Fruit fly (Drosophila melanogaster) whole organism, embryonic: ENCODE data around the gene CG42869.
A peak's percentile ranks its signal among the peaks of the same experiment; 100 is the strongest.

Source experiments
- CG10147 ChIP-seq: fragments of 200-800 bp; sonication (Bioruptor generic); optimal IDR thresholded peaks from 2 replicates; lab custom pipeline; 2019; ENCODE audit warnings: missing biosample characterization, mild to moderate bottlenecking, missing genetic modification characterization, moderate library complexity
- CG10431 ChIP-seq: fragments of 200-800 bp; sonication (Bioruptor generic); optimal IDR thresholded peaks from 3 replicates; lab custom pipeline; 2018; ENCODE audit warnings: missing biosample characterization, mild to moderate bottlenecking, missing genetic modification characterization
- CG12744 ChIP-seq: fragments of 200-800 bp; sonication (Bioruptor generic); optimal IDR thresholded peaks from 2 replicates; lab custom pipeline; 2016; ENCODE audit warnings: missing biosample characterization, missing genetic modification characterization
- CG12942 ChIP-seq: fragments of 200-800 bp; sonication (Bioruptor generic); optimal IDR thresholded peaks from 3 replicates; lab custom pipeline; 2016; ENCODE audit warnings: missing biosample characterization, missing genetic modification characterization
- CG13624 ChIP-seq: fragments of 200-800 bp; sonication (Bioruptor generic); optimal IDR thresholded peaks from 2 replicates; lab custom pipeline; 2016; ENCODE audit warnings: missing biosample characterization, missing genetic modification characterization
- CG14860 ChIP-seq: fragments of 200-800 bp; sonication (Bioruptor generic); IDR thresholded peaks from 3 replicates; pipeline ENCODE4 v1.3.6; 2022; ENCODE audit warnings: missing biosample characterization, missing genetic modification characterization; ENCODE audit not compliant: partially characterized antibody
- CG14965 ChIP-seq: fragments of 200-800 bp; sonication (Bioruptor generic); optimal IDR thresholded peaks from 2 replicates; lab custom pipeline; 2016; ENCODE audit warnings: missing biosample characterization, missing genetic modification characterization, borderline replicate concordance
- CG17802 ChIP-seq: fragments of 200-800 bp; sonication (Bioruptor generic); optimal IDR thresholded peaks from 2 replicates; lab custom pipeline; 2018; ENCODE audit warnings: missing biosample characterization, mild to moderate bottlenecking, missing genetic modification characterization, moderate library complexity
- CG18262 ChIP-seq: fragments of 200-800 bp; optimal IDR thresholded peaks from 3 replicates; lab custom pipeline; 2019; ENCODE audit warnings: missing biosample characterization, mild to moderate bottlenecking, missing genetic modification characterization, moderate library complexity
- CG18599 ChIP-seq: fragments of 200-800 bp; sonication (Bioruptor generic); optimal IDR thresholded peaks from 3 replicates; lab custom pipeline; 2017; ENCODE audit warnings: missing biosample characterization, missing genetic modification characterization, mild to moderate bottlenecking, moderate library complexity, missing genetic modification reagents
- CG2199 ChIP-seq: fragments of 200-800 bp; sonication (Bioruptor generic); IDR thresholded peaks from 3 replicates; pipeline ENCODE4 v1.3.6; 2022; ENCODE audit warnings: missing biosample characterization, missing genetic modification characterization
- CG30020 ChIP-seq: fragments of 200-800 bp; optimal IDR thresholded peaks from 2 replicates; lab custom pipeline; 2019; ENCODE audit warnings: missing biosample characterization, mild to moderate bottlenecking, missing genetic modification characterization, moderate library complexity
- CG34422 ChIP-seq: fragments of 200-800 bp; sonication (Bioruptor generic); IDR thresholded peaks from 3 replicates; pipeline ENCODE4 v1.3.6; 2022; ENCODE audit warnings: missing biosample characterization, missing genetic modification characterization
- CG4282 ChIP-seq: fragments of 200-800 bp; sonication (Bioruptor generic); optimal IDR thresholded peaks from 2 replicates; lab custom pipeline; 2016; ENCODE audit warnings: missing biosample characterization, missing genetic modification characterization
- CG4424 ChIP-seq: fragments of 200-800 bp; sonication (Bioruptor generic); optimal IDR thresholded peaks from 3 replicates; lab custom pipeline; 2016; ENCODE audit warnings: missing biosample characterization, missing genetic modification characterization
- CG4707 ChIP-seq: fragments of 200-800 bp; sonication (Bioruptor generic); optimal IDR thresholded peaks from 2 replicates; lab custom pipeline; 2018; ENCODE audit warnings: missing biosample characterization, mild to moderate bottlenecking, missing genetic modification characterization, moderate library complexity
- CG4820 ChIP-seq: fragments of 200-800 bp; sonication (Bioruptor generic); optimal IDR thresholded peaks from 3 replicates; lab custom pipeline; 2016; ENCODE audit warnings: missing biosample characterization, missing genetic modification characterization
- CG5245 ChIP-seq: fragments of 200-800 bp; sonication (Bioruptor generic); optimal IDR thresholded peaks from 3 replicates; lab custom pipeline; 2016; ENCODE audit warnings: missing biosample characterization, missing genetic modification characterization
- CG6854 ChIP-seq: fragments of 200-800 bp; sonication (Bioruptor generic); optimal IDR thresholded peaks from 3 replicates; lab custom pipeline; 2017; ENCODE audit warnings: missing biosample characterization, mild to moderate bottlenecking, missing genetic modification characterization
- CG7372 ChIP-seq: fragments of 200-800 bp; sonication (Bioruptor generic); IDR thresholded peaks from 2 replicates; pipeline ENCODE4 v1.3.6; 2022; ENCODE audit warnings: missing biosample characterization, missing genetic modification characterization
- CG8388 ChIP-seq: fragments of 200-800 bp; sonication (Bioruptor generic); optimal IDR thresholded peaks from 2 replicates; lab custom pipeline; 2019; ENCODE audit warnings: missing biosample characterization, mild to moderate bottlenecking, missing genetic modification characterization, moderate library complexity
- CG8765 ChIP-seq: fragments of 200-800 bp; sonication (Bioruptor generic); IDR thresholded peaks from 2 replicates; pipeline ENCODE4 v1.3.6; 2022; ENCODE audit warnings: missing biosample characterization, missing genetic modification characterization
- CG8944 ChIP-seq: fragments of 200-800 bp; sonication (Bioruptor generic); optimal IDR thresholded peaks from 3 replicates; lab custom pipeline; 2016; ENCODE audit warnings: missing biosample characterization, missing genetic modification characterization
- CG9215 ChIP-seq: fragments of 200-800 bp; sonication (Bioruptor generic); IDR thresholded peaks from 2 replicates; pipeline ENCODE4 v1.3.6; 2022; ENCODE audit warnings: missing biosample characterization, missing genetic modification characterization
- CG9437 ChIP-seq: fragments of 200-800 bp; sonication (Bioruptor generic); optimal IDR thresholded peaks from 2 replicates; lab custom pipeline; 2018; ENCODE audit warnings: missing biosample characterization, mild to moderate bottlenecking, missing genetic modification characterization
- E2f2 ChIP-seq: fragments of 200-800 bp; sonication (Bioruptor generic); IDR thresholded peaks from 2 replicates; pipeline ENCODE4 v1.3.6; 2022; ENCODE audit warnings: missing biosample characterization, missing genetic modification characterization
- Elba2 ChIP-seq: fragments of 200-800 bp; sonication (Bioruptor generic); optimal IDR thresholded peaks from 3 replicates; lab custom pipeline; 2016; ENCODE audit warnings: missing biosample characterization, missing genetic modification characterization
- GATAe ChIP-seq: fragments of 200-800 bp; sonication (Bioruptor generic); conservative IDR thresholded peaks from 2 replicates; pipeline ENCODE4 v1.3.6; 2022; ENCODE audit warnings: missing biosample characterization, missing genetic modification characterization
- NFAT ChIP-seq: fragments of 200-800 bp; sonication (Bioruptor generic); IDR thresholded peaks from 2 replicates; pipeline ENCODE4 v1.3.6; 2022; ENCODE audit warnings: missing biosample characterization, missing genetic modification characterization
- Oli ChIP-seq: fragments of 200-800 bp; sonication (Bioruptor generic); optimal IDR thresholded peaks from 2 replicates; lab custom pipeline; 2018; ENCODE audit warnings: missing biosample characterization, mild to moderate bottlenecking, missing genetic modification characterization, moderate library complexity
- Opbp ChIP-seq: fragments of 200-800 bp; sonication (Bioruptor generic); IDR thresholded peaks from 3 replicates; pipeline ENCODE4 v1.3.6; 2022; ENCODE audit warnings: missing biosample characterization, missing genetic modification characterization; ENCODE audit not compliant: partially characterized antibody
- Rfx ChIP-seq: fragments of 200-800 bp; sonication (Bioruptor generic); IDR thresholded peaks from 2 replicates; pipeline ENCODE4 v1.3.6; 2022; ENCODE audit warnings: missing biosample characterization, missing genetic modification characterization
- Rx ChIP-seq: fragments of 200-800 bp; sonication (Bioruptor generic); IDR thresholded peaks from 2 replicates; pipeline ENCODE4 v1.3.6; 2022; ENCODE audit warnings: missing biosample characterization, missing genetic modification characterization
- Sox100B ChIP-seq: fragments of 200-800 bp; sonication (Bioruptor generic); optimal IDR thresholded peaks from 3 replicates; lab custom pipeline; 2018; ENCODE audit warnings: missing biosample characterization, mild to moderate bottlenecking, missing genetic modification characterization
- Usf ChIP-seq: fragments of 200-800 bp; sonication (Bioruptor generic); optimal IDR thresholded peaks from 2 replicates; lab custom pipeline; 2017; ENCODE audit warnings: missing genotype, missing biosample characterization, missing genetic modification characterization
- ato ChIP-seq: fragments of 200-800 bp; sonication (Bioruptor generic); IDR thresholded peaks from 2 replicates; pipeline ENCODE4 v1.3.6; 2022; ENCODE audit warnings: missing biosample characterization, missing genetic modification characterization; ENCODE audit not compliant: partially characterized antibody
- bab2 ChIP-seq: fragments of 200-800 bp; sonication (Bioruptor generic); optimal IDR thresholded peaks from 2 replicates; lab custom pipeline; 2016; ENCODE audit warnings: missing biosample characterization, missing genetic modification characterization
- bbx ChIP-seq: fragments of 200-800 bp; sonication (Bioruptor generic); IDR thresholded peaks from 2 replicates; pipeline ENCODE4 v1.3.6; 2022; ENCODE audit warnings: missing biosample characterization, missing genetic modification characterization; ENCODE audit not compliant: partially characterized antibody
- cg ChIP-seq: fragments of 200-800 bp; sonication (Bioruptor generic); optimal IDR thresholded peaks from 3 replicates; lab custom pipeline; 2019; ENCODE audit warnings: missing biosample characterization, mild to moderate bottlenecking, missing genetic modification characterization, moderate library complexity
- crol ChIP-seq: fragments of 200-800 bp; sonication (Bioruptor generic); IDR thresholded peaks from 2 replicates; pipeline ENCODE4 v1.3.6; 2022; ENCODE audit warnings: missing biosample characterization, missing genetic modification characterization
- esg ChIP-seq: fragments of 200-800 bp; sonication (Bioruptor generic); conservative IDR thresholded peaks from 2 replicates; pipeline ENCODE4 v1.3.6; 2022; ENCODE audit warnings: missing biosample characterization, missing genetic modification characterization
- ind ChIP-seq: fragments of 200-800 bp; sonication (Bioruptor generic); optimal IDR thresholded peaks from 3 replicates; lab custom pipeline; 2016; ENCODE audit warnings: missing biosample characterization, missing genetic modification characterization
- inv ChIP-seq: fragments of 200-800 bp; sonication (Bioruptor generic); IDR thresholded peaks from 2 replicates; pipeline ENCODE4 v1.3.6; 2022; ENCODE audit warnings: missing biosample characterization, missing genetic modification characterization; ENCODE audit not compliant: partially characterized antibody
- lmd ChIP-seq: fragments of 200-800 bp; sonication (Bioruptor generic); IDR thresholded peaks from 2 replicates; pipeline ENCODE4 v1.3.6; 2022; ENCODE audit warnings: missing biosample characterization, missing genetic modification characterization
- org-1 ChIP-seq: fragments of 200-800 bp; sonication (Bioruptor generic); optimal IDR thresholded peaks from 2 replicates; lab custom pipeline; 2017; ENCODE audit warnings: missing biosample characterization, missing genetic modification characterization
- pfk ChIP-seq: fragments of 200-800 bp; sonication (Bioruptor generic); optimal IDR thresholded peaks from 2 replicates; lab custom pipeline; 2018; ENCODE audit warnings: missing biosample characterization, mild to moderate bottlenecking, missing genetic modification characterization, moderate library complexity
- ranshi ChIP-seq: fragments of 200-800 bp; sonication (Bioruptor generic); IDR thresholded peaks from 2 replicates; pipeline ENCODE4 v1.3.6; 2022; ENCODE audit warnings: missing biosample characterization, missing genetic modification characterization
- schlank ChIP-seq: fragments of 200-800 bp; sonication (Bioruptor generic); optimal IDR thresholded peaks from 2 replicates; lab custom pipeline; 2018; ENCODE audit warnings: missing biosample characterization, mild to moderate bottlenecking, missing genetic modification characterization
- sens-2 ChIP-seq: fragments of 200-800 bp; sonication (Bioruptor generic); IDR thresholded peaks from 2 replicates; pipeline ENCODE4 v1.3.6; 2022; ENCODE audit warnings: missing biosample characterization, missing genetic modification characterization
- tgo ChIP-seq: fragments of 200-800 bp; sonication (Bioruptor generic); IDR thresholded peaks from 3 replicates; pipeline ENCODE4 v1.3.6; 2022; ENCODE audit warnings: missing biosample characterization, missing genetic modification characterization
- vfl ChIP-seq: fragments of 200-800 bp; sonication (Bioruptor generic); optimal IDR thresholded peaks from 2 replicates; lab custom pipeline; 2016; ENCODE audit warnings: missing biosample characterization, missing genetic modification characterization
- z ChIP-seq: fragments of 200-800 bp; sonication (Bioruptor generic); IDR thresholded peaks from 3 replicates; pipeline ENCODE4 v1.3.6; 2022; ENCODE audit warnings: missing biosample characterization, missing genetic modification characterization

Gene CG42869

dm6 chr3R:21703346-21703745 lies 33.3 kb downstream of the CG42869 start (continued):
- TF ChIP-seq CG5245 (GFP tag; lab: Kevin White, UChicago) (no peak), Sox100B (GFP tag; lab: Kevin White, UChicago) (no peak), CG2199 (GFP tag; lab: Robert Waterston, UW) (no peak), CG12942 (no peak), Oli (tag; lab: Kevin White, UChicago) (peak; percentile 52), tgo (GFP tag; lab: Robert Waterston, UW) (peak; percentile 17; the same call in 1 of the 3 replicates), CG8944 (GFP tag; lab: Kevin White, UChicago) (no peak), CG18262 (tag; lab: Kevin White, UChicago) (peak; percentile 32), CG10147 (GFP tag; lab: Kevin White, UChicago) (no peak), ind (peak; percentile 14), CG4707 (GFP tag; lab: Kevin White, UChicago) (no peak), CG10431 (GFP tag; lab: Kevin White, UChicago) (no peak), inv (GFP tag; lab: Robert Waterston, UW) (no peak), bbx (GFP tag; lab: Robert Waterston, UW) (no peak), CG4282 (GFP tag; lab: Kevin White, UChicago) (no peak), CG14965 (no peak), NFAT (GFP tag; lab: Robert Waterston, UW) (no peak), org-1 (GFP tag; lab: Kevin White, UChicago) (no peak), crol (GFP tag; lab: Robert Waterston, UW) (no peak), Opbp (GFP tag; lab: Robert Waterston, UW) (no peak), pfk (GFP tag; lab: Kevin White, UChicago) (no peak), CG7372 (GFP tag; lab: Robert Waterston, UW) (no peak), CG8388 (GFP tag; lab: Kevin White, UChicago) (peak; percentile 2), CG8765 (GFP tag; lab: Robert Waterston, UW) (no peak), CG30020 (tag; lab: Kevin White, UChicago) (no peak), GATAe (no peak), Rfx (no peak), CG18599 (no peak), CG12744 (GFP tag; lab: Kevin White, UChicago) (no peak), CG9215 (GFP tag; lab: Robert Waterston, UW) (no peak), vfl (no peak), CG9437 (no peak), lmd (GFP tag; lab: Robert Waterston, UW) (no peak), Usf (GFP tag; lab: Kevin White, UChicago) (no peak), Elba2 (GFP tag; lab: Kevin White, UChicago) (no peak), Rx (no peak), esg (0 out of 2 replicates have a peak, but pooled peaks have one; percentile 22), ranshi (GFP tag; lab: Robert Waterston, UW) (0 out of 2 replicates have a peak, but pooled peaks have one; percentile 9), bab2 (no peak), schlank (tag; lab: Kevin White, UChicago) (no peak), CG4424 (GFP tag; lab: Kevin White, UChicago) (peak; percentile 5), sens-2 (GFP tag; lab: Robert Waterston, UW) (no peak), CG14860 (GFP tag; lab: Robert Waterston, UW) (no peak), ato (GFP tag; lab: Robert Waterston, UW) (no peak), CG17802 (tag; lab: Kevin White, UChicago) (no peak), CG13624 (GFP tag; lab: Kevin White, UChicago) (no peak), z (GFP tag; lab: Robert Waterston, UW) (no peak), CG6854 (GFP tag; lab: Kevin White, UChicago) (no peak), E2f2 (GFP tag; lab: Robert Waterston, UW) (no peak; the same call in 1 of the 2 replicates), CG4820 (peak; percentile 9), CG34422 (GFP tag; lab: Robert Waterston, UW) (no peak), cg (GFP tag; lab: Kevin White, UChicago) (no peak)
